Worm (Caenorhabditis elegans): ENCODE measurements around the gene srh-16.

DNA sequence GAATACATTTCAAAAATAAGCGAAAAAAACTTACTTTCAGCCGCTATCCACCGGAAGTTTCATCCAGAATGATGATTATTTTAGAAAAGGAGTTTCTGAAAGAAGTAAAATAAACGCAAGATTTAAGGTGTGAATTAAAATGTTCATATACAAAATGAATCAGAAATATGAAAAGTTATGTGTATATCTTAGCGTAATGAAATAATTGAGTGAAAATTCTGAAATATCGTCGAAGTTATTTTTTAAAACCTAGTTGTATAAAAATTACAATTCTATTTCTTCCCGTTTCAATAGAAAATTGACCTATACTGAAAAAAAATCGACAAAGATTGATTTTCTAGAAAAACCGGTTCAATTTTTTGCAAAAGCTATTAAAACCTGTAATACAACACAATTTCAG lies 46.2 kb downstream of the srh-16 start, which contains the start of gene twk-13:
- TF ChIP-seq pes-1 (GFP tag; IDR thresholded peaks at IDR 0.05) (no peak), aly-1 (tag; optimal IDR thresholded peaks at IDR 0.05) (no peak), ama-1 (optimal IDR thresholded peaks at IDR 0.05) (no peak), hmg-4 (GFP tag; optimal IDR thresholded peaks at IDR 0.05) (no peak), hmbx-1 (tag; optimal IDR thresholded peaks at IDR 0.05) (no peak), ceh-36 (tag; optimal IDR thresholded peaks at IDR 0.05) (no peak), ets-7 (tag; optimal IDR thresholded peaks at IDR 0.05) (no peak), ceh-13 (GFP tag; optimal IDR thresholded peaks at IDR 0.05) (no peak), tra-4 (tag; optimal IDR thresholded peaks at IDR 0.05) (no peak), flt-1 (GFP tag; IDR thresholded peaks at IDR 0.05) (no peak), tbx-37 (GFP tag; conservative IDR thresholded peaks at IDR 0.05) (no peak)

Measured in whole organism, early embryonic.